Worm (Caenorhabditis elegans) whole organism, midembryonic: Measurements from ENCODE around the gene F46C8.8.

Experiments used
- T22C8.4 ChIP-seq: fragments of 200-800 bp; sonication (Bioruptor generic); IDR thresholded peaks from 2 replicates; pipeline ENCODE4 v1.3.6; 2022; ENCODE audit warnings: missing genetic modification characterization, missing compliant biosample characterization
- cog-1 ChIP-seq: sonication (generic microtip); optimal IDR thresholded peaks from 2 replicates; lab custom pipeline; 2016; ENCODE audit warnings: missing genetic modification characterization, missing compliant biosample characterization
- flt-1 ChIP-seq: fragments of 200-800 bp; sonication (Bioruptor generic); IDR thresholded peaks from 2 replicates; pipeline ENCODE4 v1.3.6; 2022; ENCODE audit warnings: missing genetic modification characterization, missing compliant biosample characterization
- klf-2 ChIP-seq: fragments of 200-800 bp; sonication (Bioruptor generic); conservative IDR thresholded peaks from 2 replicates; pipeline ENCODE4 v1.3.6; 2022; ENCODE audit warnings: missing genetic modification reagents, missing genetic modification characterization, missing compliant biosample characterization
- med-1 ChIP-seq: sonication (generic microtip); optimal IDR thresholded peaks from 2 replicates; lab custom pipeline; 2017; ENCODE audit warnings: missing genetic modification characterization, mild to moderate bottlenecking, missing compliant biosample characterization, antibody characterized with exemption, missing genetic modification reagents; ENCODE audit not compliant: insufficient read depth
- ref-1 ChIP-seq: fragments of 200-800 bp; sonication (Bioruptor generic); conservative IDR thresholded peaks from 2 replicates; pipeline ENCODE4 v1.3.6; 2022; ENCODE audit warnings: missing genetic modification reagents, missing genetic modification characterization, missing compliant biosample characterization
- tab-1 ChIP-seq: fragments of 200-800 bp; sonication (Bioruptor generic); IDR thresholded peaks from 2 replicates; pipeline ENCODE4 v1.3.6; 2022; ENCODE audit warnings: missing genetic modification characterization, missing compliant biosample characterization
- ztf-23 ChIP-seq: fragments of 200-800 bp; sonication (Bioruptor generic); IDR thresholded peaks from 2 replicates; pipeline ENCODE4 v1.3.6; 2022; ENCODE audit warnings: missing genetic modification reagents, missing genetic modification characterization, missing compliant biosample characterization
- ztf-29 ChIP-seq: fragments of 200-800 bp; sonication (Bioruptor generic); IDR thresholded peaks from 2 replicates; pipeline ENCODE4 v1.3.6; 2022; ENCODE audit warnings: missing genetic modification reagents, missing genetic modification characterization, missing compliant biosample characterization

Gene F46C8.8

DNA sequence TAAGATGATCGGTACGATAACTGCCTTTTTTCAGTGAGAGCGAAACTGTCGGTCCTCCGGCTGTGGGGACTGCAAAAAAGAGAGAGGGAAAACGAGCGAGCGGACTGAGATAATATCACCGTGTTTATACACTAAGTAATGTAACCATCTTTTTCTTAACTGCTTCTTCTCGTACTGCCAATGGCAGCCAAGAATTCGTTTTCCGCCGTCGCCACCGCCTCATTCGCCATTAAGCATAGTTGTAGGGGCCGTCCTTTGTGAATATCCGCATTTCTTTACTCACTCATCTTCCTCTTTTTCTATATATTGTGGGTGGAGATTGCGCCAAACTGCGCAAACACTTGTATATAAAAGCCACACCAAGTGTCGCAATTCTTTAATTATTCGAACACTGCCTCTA, 7.7 kb downstream of the F46C8.8 start, which contains the start of gene col-174:
Gene col-174 (plus strand): TSS at position 301 of the 400 bp plus-strand sequence.
- TF ChIP-seq med-1 (GFP tag; lab: Kevin White, UChicago) (no peak), ref-1 (GFP tag; lab: Robert Waterston, UW) (no peak), tab-1 (GFP tag; lab: Robert Waterston, UW) (no peak), cog-1 (tag; lab: Kevin White, UChicago) (no peak), ztf-23 (GFP tag; lab: Robert Waterston, UW) (no peak), klf-2 (GFP tag; lab: Robert Waterston, UW) (no peak), ztf-29 (GFP tag; lab: Robert Waterston, UW) (no peak), flt-1 (GFP tag; lab: Robert Waterston, UW) (no peak), T22C8.4 (GFP tag; lab: Robert Waterston, UW) (no peak)

DNA sequence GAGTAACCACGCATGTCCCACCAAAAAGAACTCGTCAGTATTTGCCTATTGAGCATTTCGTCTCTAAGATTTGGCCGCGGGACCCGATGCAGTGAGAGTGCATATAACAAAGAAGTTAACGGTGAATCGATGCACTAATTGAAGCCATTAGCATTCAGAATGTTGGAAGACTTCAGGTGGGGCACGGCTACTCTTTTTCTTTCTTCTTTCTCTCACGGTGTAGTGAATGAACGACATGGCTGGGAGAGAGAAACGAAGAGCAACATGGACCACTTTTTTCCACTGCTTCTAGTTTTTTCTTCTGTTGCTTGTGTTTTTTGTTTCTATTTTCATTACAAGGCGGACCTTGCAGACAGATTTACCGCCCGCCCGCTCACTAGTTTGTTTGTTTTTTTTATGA, 13.1 kb downstream of the F46C8.8 start:
- TF ChIP-seq T22C8.4 (GFP tag; lab: Robert Waterston, UW) (no peak), ztf-23 (GFP tag; lab: Robert Waterston, UW) (no peak), flt-1 (GFP tag; lab: Robert Waterston, UW) (no peak), klf-2 (GFP tag; lab: Robert Waterston, UW) (no peak), cog-1 (tag; lab: Kevin White, UChicago) (no peak), tab-1 (GFP tag; lab: Robert Waterston, UW) (no peak), ztf-29 (GFP tag; lab: Robert Waterston, UW) (no peak), med-1 (GFP tag; lab: Kevin White, UChicago) (no peak), ref-1 (GFP tag; lab: Robert Waterston, UW) (no peak)

- no peak for TF ChIP-seq flt-1 (GFP tag; lab: Robert Waterston, UW)
- TF ChIP-seq ztf-29 (GFP tag; lab: Robert Waterston, UW) = no peak
- no peak for TF ChIP-seq ztf-23 (GFP tag; lab: Robert Waterston, UW)
- TF ChIP-seq cog-1 (tag; lab: Kevin White, UChicago) = no peak
- no peak for TF ChIP-seq tab-1 (GFP tag; lab: Robert Waterston, UW)
- no peak for TF ChIP-seq klf-2 (GFP tag; lab: Robert Waterston, UW)
Observed at ce11 chrX:7540033-7540432, 14.2 kb downstream of the F46C8.8 start, which contains the start of gene glb-16. TSS of gene glb-16 (minus strand) at chrX:7540133.

DNA sequence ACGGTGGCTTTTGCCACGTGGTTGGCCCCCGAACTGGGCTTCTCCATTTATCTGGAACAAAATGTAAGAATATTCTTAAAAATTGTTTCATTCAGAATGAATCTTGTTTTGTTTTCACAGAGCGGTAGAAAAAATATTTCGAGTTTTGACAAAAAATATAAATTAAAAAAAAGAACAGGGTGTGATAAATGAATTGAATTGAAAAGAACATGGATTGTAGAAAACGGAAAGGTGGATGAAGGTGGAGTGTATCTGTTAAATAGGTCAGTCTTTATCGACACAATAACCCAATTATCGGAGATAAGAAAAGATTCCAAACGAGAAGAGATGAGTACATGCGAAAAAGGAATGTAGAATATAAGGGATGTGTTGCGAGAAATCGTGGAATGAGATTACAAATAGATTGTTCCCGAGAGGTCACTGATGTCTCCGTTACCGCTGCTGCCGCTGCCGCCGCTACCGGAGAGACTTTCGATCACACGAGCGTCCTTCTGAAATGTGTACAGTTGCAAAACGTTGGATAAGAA, 16.4 kb downstream of the F46C8.8 start, which contains the start of gene dpy-7:
Gene dpy-7 (minus strand): TSS at position 51 of the 527 bp plus-strand sequence.
- TF ChIP-seq cog-1 (tag; lab: Kevin White, UChicago) = no peak
- no peak for TF ChIP-seq med-1 (GFP tag; lab: Kevin White, UChicago)
- TF ChIP-seq tab-1 (GFP tag; lab: Robert Waterston, UW) = no peak
- TF ChIP-seq flt-1 (GFP tag; lab: Robert Waterston, UW) = no peak
- TF ChIP-seq klf-2 (GFP tag; lab: Robert Waterston, UW) = no peak
- no peak for TF ChIP-seq ztf-23 (GFP tag; lab: Robert Waterston, UW)
- TF ChIP-seq T22C8.4 (GFP tag; lab: Robert Waterston, UW) = no peak

DNA sequence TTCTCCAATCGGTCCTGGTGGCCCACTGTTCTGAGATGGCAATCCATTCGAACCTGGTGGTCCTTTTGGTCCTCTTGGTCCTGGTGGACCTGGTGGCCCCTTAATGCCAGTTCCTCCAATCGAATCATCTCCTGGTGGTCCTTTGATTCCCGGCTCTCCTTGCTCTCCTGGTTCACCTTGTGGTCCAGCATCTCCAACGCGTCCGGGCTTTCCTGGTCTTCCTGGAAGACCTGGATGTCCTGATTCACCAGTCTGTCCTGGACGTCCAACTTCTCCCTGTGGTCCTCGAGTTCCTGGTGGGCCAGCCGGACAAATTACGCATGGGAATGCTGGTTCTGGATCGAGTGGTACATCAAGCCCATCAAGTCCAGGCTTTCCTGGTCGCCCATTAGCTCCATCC, 17.4 kb downstream of the F46C8.8 start:
- TF ChIP-seq klf-2 (GFP tag; lab: Robert Waterston, UW) (no peak), med-1 (GFP tag; lab: Kevin White, UChicago) (no peak), cog-1 (tag; lab: Kevin White, UChicago) (no peak), flt-1 (GFP tag; lab: Robert Waterston, UW) (no peak), ref-1 (GFP tag; lab: Robert Waterston, UW) (no peak), ztf-29 (GFP tag; lab: Robert Waterston, UW) (no peak; the same call in 1 of the 2 replicates), tab-1 (GFP tag; lab: Robert Waterston, UW) (no peak), ztf-23 (GFP tag; lab: Robert Waterston, UW) (no peak), T22C8.4 (GFP tag; lab: Robert Waterston, UW) (no peak)

- no peak for TF ChIP-seq ztf-23 (GFP tag; lab: Robert Waterston, UW)
- no peak for TF ChIP-seq klf-2 (GFP tag; lab: Robert Waterston, UW)
- no peak for TF ChIP-seq med-1 (GFP tag; lab: Kevin White, UChicago)
- no peak for TF ChIP-seq tab-1 (GFP tag; lab: Robert Waterston, UW)
- no peak for TF ChIP-seq flt-1 (GFP tag; lab: Robert Waterston, UW)
- TF ChIP-seq cog-1 (tag; lab: Kevin White, UChicago) = no peak
- no peak for TF ChIP-seq ztf-29 (GFP tag; lab: Robert Waterston, UW)
- TF ChIP-seq T22C8.4 (GFP tag; lab: Robert Waterston, UW) = no peak
- TF ChIP-seq ref-1 (GFP tag; lab: Robert Waterston, UW) = no peak
Observed at ce11 chrX:7534454-7534853, 19.8 kb downstream of the F46C8.8 start.

ce11 chrX:7532632-7533031, 21.6 kb downstream of the F46C8.8 start, which contains the start of gene ceh-14:
TSS of gene ceh-14 (minus strand) at chrX:7532732.
- no peak for TF ChIP-seq ztf-29 (GFP tag; lab: Robert Waterston, UW)
- no peak for TF ChIP-seq med-1 (GFP tag; lab: Kevin White, UChicago)

- TF ChIP-seq T22C8.4 (GFP tag; lab: Robert Waterston, UW) (no peak), klf-2 (GFP tag; lab: Robert Waterston, UW) (no peak), flt-1 (GFP tag; lab: Robert Waterston, UW) (no peak), ztf-23 (GFP tag; lab: Robert Waterston, UW) (no peak), cog-1 (tag; lab: Kevin White, UChicago) (no peak), med-1 (GFP tag; lab: Kevin White, UChicago) (no peak), tab-1 (GFP tag; lab: Robert Waterston, UW) (no peak), ztf-29 (GFP tag; lab: Robert Waterston, UW) (no peak), ref-1 (GFP tag; lab: Robert Waterston, UW) (no peak)
Observed at ce11 chrX:7525271-7525670, 29.0 kb downstream of the F46C8.8 start, which contains the start of gene F46C8.3. TSS of gene F46C8.3 (plus strand) at chrX:7525571.

DNA sequence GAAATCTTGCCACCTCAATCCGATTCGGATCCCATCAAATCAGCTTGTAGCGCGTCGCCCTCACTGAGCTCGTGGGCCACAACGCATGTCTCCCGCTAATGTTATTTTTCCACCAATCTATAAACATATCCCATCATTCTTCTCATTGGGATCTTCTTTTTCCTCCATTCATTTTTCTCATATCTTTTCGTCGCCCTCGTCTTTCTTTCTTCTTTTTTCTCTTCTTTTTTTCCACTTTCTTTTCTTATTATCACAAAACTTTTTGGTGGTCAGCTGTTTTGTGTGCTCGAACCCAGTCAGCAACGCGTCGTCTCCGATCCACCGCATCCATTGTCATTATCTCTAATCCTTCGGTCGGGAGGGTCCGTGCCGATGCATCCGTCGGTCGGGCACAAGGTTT, 30.4 kb downstream of the F46C8.8 start:
- TF ChIP-seq flt-1 (GFP tag; lab: Robert Waterston, UW) = no peak
- no peak for TF ChIP-seq ref-1 (GFP tag; lab: Robert Waterston, UW)
- TF ChIP-seq med-1 (GFP tag; lab: Kevin White, UChicago) = no peak
- no peak for TF ChIP-seq klf-2 (GFP tag; lab: Robert Waterston, UW)
- no peak for TF ChIP-seq T22C8.4 (GFP tag; lab: Robert Waterston, UW)
- TF ChIP-seq ztf-29 (GFP tag; lab: Robert Waterston, UW) = no peak
- no peak for TF ChIP-seq ztf-23 (GFP tag; lab: Robert Waterston, UW)
